Worm (Caenorhabditis elegans) whole organism, late embryonic: ENCODE measurements around the gene pqn-78.

Source experiments
- fkh-6 ChIP-seq: sonication (generic microtip); optimal IDR thresholded peaks from 2 replicates; lab custom pipeline; 2016; ENCODE audit warnings: missing genetic modification characterization, missing compliant biosample characterization
- nfya-1 ChIP-seq: sonication (generic microtip); optimal IDR thresholded peaks from 2 replicates; lab custom pipeline; 2017; ENCODE audit warnings: missing genetic modification characterization, mild to moderate bottlenecking, missing compliant biosample characterization, antibody characterized with exemption, moderate library complexity
- pag-3 ChIP-seq: sonication (generic microtip); optimal IDR thresholded peaks from 2 replicates; lab custom pipeline; 2016; ENCODE audit warnings: missing compliant biosample characterization, missing genetic modification characterization, borderline replicate concordance
- sox-2 ChIP-seq: fragments of 200-800 bp; sonication (Bioruptor generic); IDR thresholded peaks from 2 replicates; pipeline ENCODE4 v1.3.6; 2022; ENCODE audit warnings: missing genetic modification reagents, missing genetic modification characterization, missing compliant biosample characterization

ce11 chrIV:15591975-15592374 is 2.9 kb downstream of the pqn-78 start:
- TF ChIP-seq pag-3 (no peak), fkh-6 (tag; lab: Kevin White, UChicago) (no peak), sox-2 (no peak), nfya-1 (tag; lab: Kevin White, UChicago) (no peak)
